Worm (Caenorhabditis elegans): ENCODE measurements around the gene Y57A10A.13.

The Y57A10A.13 gene

DNA sequence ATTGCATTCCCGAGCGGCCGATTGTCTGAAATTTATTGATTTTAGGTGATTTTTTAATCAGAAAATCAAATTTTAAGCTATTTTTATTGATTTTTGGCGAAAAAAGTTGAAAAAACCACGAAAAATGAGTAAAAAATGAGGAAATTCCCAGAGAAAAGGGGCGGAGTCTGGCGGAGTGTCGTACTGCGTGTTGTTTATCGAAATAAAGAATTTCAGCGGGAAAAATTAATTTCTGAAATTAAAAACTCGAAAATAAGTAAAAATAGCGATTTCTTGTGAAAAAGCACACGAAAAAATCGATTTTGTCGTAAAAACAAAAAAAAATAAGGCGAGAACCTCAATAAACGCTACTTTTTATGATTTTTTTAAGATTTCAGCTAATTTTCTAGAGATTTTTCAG is at the start of gene Y57A10A.13:
Gene Y57A10A.13, minus strand, starts transcription at position 46 of the 400 bp plus-strand sequence.
- no peak for TF ChIP-seq unc-62 (GFP tag; optimal IDR thresholded peaks at IDR 0.05)

DNA sequence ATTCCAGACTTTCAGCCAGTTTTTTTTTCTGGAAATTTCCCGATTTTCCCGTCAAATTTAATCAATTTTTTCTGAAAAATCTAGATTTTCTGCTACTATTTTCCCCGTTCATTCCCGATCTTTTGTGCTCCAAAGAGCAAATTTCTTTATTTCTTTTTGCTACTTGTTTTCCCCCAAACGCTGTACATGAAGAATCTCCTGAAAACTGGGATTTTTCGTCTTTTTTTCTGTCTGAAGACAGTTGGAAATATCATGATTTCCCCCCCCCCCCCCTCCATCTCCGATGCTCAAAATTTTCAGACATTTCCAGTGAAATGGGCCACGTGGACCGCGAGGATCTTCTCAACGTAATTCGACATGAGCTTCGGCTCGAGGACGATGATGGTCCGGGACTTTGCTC is 43.3 kb upstream of the Y57A10A.13 start, which contains the start of gene sinh-1:
Gene sinh-1, plus strand, starts transcription at position 301 of the 400 bp plus-strand sequence.
- no peak for TF ChIP-seq unc-62 (GFP tag; optimal IDR thresholded peaks at IDR 0.05)

DNA sequence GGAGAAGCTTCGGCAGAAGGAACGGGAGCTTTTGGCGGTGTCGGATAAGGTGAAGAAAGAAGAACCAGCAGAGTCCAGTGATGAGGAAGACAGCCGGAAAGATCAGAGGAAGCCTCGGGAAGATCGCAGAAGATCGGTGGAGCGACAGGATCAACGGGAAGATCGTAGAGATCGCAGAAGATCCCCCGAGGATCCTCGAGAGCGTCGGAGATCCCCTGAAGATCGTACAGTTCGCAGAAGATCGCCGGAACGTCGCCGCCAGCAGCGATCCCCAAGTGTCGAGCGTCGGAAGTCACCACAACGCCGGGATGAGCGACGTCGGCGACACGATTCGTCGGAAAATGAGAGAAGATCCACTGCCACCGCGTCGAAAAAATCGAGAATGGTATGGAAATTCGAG is 41.5 kb upstream of the Y57A10A.13 start:
- TF ChIP-seq unc-62 (GFP tag; optimal IDR thresholded peaks at IDR 0.05), result no peak

DNA sequence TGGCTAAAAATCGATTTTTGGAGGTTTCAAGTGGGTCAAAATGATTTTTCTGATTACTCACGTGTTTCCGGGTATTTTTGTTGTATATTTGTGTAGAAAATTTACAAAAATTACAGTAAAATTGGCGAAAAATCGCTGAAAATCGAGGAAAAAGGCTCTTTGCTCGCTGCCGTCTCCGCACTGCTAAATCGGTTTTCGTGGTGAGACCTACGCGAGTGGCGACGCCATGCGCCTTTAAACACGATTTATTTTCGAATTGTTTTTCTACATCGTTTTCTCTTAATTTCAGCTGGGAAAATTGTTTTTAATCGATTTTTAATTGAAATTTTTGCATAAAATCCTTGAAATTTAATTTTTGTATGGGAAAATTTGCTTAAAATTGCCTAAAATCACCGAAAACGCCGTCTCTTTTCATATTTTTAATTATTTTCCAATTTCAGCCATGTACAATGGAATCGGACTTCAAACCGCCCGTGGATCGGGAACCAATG is 40.3 kb upstream of the Y57A10A.13 start, which contains the start of the genes pqn-87 and rsr-2:
Gene pqn-87, minus strand, starts transcription at position 171 of the 491 bp plus-strand sequence.
Gene rsr-2, plus strand, starts transcription at position 441 of the 491 bp plus-strand sequence.
- TF ChIP-seq unc-62 (GFP tag; optimal IDR thresholded peaks at IDR 0.05), result no peak

DNA sequence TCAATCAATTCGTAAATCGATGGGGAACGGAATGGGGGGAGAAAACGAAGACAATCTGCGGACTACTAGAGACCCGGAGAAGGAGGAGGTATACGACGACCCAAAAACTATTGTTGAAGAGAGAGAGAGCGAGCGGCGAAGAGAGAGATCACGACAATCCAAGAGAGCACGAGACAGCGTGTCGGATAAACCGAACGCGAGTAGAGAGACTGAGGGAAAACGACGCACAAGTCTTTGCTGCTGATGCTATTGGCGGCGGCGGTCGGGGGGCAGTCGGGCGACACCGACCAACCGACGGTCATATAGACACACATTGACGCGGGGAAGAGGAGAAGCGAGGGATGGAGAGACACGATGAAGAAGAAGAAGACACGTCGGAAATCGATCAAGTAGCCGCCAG is 37.8 kb upstream of the Y57A10A.13 start:
- TF ChIP-seq unc-62 (GFP tag; optimal IDR thresholded peaks at IDR 0.05), result no peak

DNA sequence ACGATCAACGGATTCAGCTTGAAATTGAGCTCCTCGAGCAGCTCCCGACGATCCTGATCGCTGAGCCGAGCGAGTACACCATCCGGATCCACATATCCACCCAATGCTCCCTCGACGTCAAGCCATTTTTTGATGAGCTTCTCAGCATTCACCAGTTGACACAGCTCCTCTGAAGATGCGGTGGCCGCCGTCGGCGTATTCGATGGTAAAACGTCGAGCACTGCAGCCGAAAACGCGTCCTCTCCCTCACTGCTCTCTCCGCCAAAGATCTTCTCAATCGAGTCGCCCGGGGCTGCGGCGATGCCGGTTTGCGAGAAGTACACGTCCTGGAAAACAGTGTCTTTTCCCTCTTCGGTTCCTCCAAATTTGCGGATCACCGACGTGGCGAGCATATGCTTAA is 29.9 kb upstream of the Y57A10A.13 start:
- no peak for TF ChIP-seq unc-62 (GFP tag; optimal IDR thresholded peaks at IDR 0.05)

DNA sequence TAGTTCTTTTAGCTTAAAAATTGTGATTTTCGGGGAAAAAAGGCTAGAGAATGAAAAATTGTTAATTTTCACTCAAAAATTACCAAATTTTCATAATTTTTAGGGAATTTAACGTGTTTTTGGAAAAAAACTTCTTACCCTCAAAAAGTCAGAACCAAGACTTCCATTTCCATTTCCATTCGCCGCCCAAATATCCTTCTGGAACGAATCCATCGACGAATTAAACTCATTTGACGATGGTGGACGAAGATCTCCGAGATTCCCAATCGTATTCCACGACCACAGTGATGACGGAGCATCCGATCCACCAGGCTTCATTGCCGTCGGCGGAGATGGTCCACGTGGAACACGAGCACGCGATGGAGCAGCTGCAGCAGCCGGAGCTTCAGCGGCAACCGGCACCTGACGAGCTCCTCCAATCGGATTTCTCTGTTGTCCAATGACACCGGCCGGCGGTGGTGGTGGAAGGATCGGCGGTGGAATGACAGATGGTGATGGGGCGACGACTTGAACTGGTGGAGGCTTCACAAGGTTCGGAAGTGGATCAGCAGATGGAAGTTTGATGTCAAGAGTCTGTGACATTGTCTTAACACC is 27.0 kb upstream of the Y57A10A.13 start:
- TF ChIP-seq unc-62 (GFP tag; optimal IDR thresholded peaks at IDR 0.05), result no peak

DNA sequence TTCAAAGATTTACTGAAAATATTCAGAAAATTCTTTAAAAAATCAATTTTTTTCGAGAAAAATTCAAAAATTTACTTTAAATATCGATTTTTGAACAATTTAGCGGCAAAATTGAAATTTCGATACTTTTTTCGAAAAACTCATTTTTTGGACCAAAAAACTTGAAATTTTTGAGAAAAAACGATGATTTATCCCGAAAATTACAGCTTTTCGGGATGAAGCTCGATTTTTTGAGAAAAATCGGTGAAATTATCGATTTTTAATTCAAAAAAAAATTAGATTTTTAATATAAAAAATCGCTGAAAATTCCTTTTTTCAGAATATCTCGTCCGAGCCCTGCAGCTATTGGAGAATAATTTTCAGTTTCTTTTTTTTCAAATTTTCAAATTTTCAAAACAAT is 24.0 kb upstream of the Y57A10A.13 start:
- TF ChIP-seq unc-62 (GFP tag; optimal IDR thresholded peaks at IDR 0.05), result no peak

DNA sequence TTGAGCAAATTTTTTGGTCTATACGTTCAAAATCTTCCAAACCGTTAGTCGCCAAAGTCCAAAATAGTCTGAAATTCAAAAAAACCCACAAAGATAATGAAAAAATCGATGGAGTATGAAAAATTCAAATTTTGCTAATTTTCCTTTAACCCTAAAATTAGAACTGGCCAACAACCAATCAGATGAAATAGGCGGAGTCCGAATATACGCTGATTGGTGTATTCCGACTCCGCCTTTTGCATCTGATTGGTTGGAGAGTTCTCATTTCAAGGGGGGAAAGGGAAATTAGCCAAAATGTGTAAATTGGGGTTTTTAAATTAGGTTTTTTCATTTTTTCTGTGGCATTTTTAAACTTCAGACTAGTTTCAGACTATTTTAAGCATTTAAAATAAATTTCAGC is 19.9 kb upstream of the Y57A10A.13 start:
- no peak for TF ChIP-seq unc-62 (GFP tag; optimal IDR thresholded peaks at IDR 0.05)

DNA sequence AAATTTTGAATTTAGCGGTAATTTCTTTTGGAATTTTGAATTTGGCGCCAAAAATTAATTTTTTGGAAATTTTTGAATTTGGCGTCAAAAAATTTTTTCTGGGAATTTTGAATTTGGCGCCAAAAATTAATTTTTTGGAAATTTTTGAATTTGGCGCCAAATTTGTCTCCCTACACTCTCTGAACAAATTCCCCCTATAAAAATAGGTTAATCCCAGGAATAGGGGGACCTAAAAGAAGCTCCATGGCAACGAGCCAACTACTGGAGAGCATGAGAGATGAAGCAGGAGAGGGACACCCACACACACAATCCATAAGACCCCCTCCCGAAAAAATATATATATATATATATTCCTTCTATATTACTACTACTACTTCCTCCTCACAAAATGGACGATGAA is 18.2 kb upstream of the Y57A10A.13 start, which contains the start of gene aqp-12:
Gene aqp-12, plus strand, starts transcription at position 301 of the 400 bp plus-strand sequence.
- TF ChIP-seq unc-62 (GFP tag; optimal IDR thresholded peaks at IDR 0.05), result no peak

DNA sequence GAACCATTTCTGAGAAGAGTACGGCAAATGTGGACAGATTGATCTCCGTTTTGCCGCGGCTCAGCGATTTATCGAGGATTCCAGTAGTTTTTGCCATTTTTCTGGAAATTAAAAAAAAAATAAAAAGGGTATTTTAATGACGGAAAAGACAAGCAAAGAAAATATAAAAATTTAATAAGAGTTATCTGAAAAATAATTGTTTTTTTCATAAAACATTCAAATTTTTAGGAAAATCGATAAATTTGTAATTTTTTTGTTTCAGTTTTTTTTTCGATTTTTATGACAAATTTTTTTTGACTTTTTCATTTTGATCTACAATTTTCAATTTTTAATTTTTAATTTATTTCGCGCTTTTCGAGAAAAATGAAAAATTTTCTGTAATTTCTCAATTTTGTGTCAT is 17.6 kb upstream of the Y57A10A.13 start, which contains the start of gene trpp-5:
Gene trpp-5, minus strand, starts transcription at position 101 of the 400 bp plus-strand sequence.
- no peak for TF ChIP-seq unc-62 (GFP tag; optimal IDR thresholded peaks at IDR 0.05)

DNA sequence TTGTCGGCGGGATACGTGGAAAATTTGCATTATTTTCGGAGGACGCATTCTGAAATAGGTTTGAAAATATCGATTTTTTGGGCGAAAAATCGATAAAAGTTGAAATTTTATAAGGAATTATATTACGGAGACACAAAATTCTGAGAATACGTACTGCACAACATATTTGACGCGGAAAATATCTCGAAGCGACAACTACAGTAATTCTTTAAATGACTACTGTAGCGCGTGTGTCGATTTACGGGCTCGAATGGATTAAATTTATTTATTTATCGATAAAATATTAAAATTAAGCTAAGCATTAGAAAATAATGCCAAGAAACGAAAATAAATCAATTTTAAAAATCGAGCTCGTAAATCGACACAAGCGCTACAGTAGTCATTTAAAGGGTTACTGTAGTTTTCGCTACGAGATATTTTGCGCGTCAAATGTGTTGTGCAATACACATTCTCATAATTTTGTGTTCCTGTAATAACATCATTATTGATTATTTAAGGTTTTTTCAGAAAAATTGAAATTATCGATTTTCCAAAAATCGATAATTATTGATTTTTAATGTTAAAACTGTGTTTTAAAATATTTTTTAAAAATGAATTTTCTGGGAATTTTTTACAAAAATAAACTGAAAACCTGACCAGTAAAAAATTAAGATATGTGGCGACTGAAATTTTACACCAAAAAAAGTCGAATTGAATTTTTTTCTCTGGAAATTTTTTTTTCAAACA is 15.4 kb upstream of the Y57A10A.13 start, which contains the start of gene polg-1:
Gene polg-1, minus strand, starts transcription at position 51 of the 726 bp plus-strand sequence.
- TF ChIP-seq unc-62 (GFP tag; optimal IDR thresholded peaks at IDR 0.05), result no peak

DNA sequence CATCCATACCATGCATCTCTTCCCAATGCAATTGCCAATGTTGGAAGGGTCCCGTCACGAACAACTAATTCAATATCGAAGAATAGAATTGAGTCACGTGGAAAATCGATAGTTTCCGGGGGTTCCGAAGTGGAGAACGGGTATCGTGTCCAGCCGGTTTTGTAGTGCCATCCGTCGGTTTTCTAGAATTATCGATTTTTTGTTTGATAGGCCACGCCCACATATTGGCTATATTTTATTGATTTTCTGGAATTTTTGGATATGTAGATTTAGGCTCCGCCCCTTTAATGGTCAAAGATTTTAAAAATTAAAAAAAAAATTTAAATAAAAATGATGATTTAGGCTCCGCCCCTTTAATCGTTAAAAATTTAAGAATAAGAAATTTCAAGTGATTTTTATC is 14.5 kb upstream of the Y57A10A.13 start:
- no peak for TF ChIP-seq unc-62 (GFP tag; optimal IDR thresholded peaks at IDR 0.05)

DNA sequence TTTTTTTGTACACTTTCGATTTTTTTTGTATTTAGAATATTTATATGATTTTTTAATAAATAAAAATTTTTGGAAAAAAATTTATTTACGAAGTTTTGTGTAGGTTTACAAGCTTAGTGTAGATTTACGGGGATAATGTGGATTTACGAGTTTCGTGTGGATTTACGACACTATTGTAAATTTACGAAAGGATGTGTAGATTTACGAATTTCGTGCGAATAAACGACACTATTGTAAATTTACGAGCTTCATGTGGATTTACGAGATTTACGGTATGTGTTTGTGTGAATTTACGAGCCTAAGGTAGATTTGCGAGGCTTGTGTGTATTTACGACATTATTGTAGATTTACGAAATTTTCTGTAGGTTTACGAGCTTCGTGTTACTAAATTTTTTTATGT is 4.5 kb upstream of the Y57A10A.13 start:
- TF ChIP-seq unc-62 (GFP tag; optimal IDR thresholded peaks at IDR 0.05), result no peak

DNA sequence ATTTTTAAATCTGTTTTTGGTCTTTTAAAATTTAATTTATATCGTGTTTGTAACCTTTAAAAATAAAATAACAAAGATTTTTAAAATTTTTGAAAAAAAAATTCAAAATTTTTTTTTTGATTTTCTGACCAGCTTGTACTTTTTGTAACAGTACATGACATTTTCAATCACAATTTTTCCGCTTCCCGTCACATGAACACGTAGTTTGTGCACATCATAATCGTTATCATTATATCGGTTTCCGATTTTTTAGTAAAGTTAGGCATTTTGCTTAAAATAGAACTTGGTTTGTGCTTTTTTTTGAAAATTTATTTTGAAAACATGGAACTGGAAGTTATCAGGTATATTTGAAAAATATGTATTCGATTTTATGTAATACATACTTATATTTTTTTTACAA is 2.0 kb upstream of the Y57A10A.13 start:
- TF ChIP-seq unc-62 (GFP tag; optimal IDR thresholded peaks at IDR 0.05), result no peak

DNA sequence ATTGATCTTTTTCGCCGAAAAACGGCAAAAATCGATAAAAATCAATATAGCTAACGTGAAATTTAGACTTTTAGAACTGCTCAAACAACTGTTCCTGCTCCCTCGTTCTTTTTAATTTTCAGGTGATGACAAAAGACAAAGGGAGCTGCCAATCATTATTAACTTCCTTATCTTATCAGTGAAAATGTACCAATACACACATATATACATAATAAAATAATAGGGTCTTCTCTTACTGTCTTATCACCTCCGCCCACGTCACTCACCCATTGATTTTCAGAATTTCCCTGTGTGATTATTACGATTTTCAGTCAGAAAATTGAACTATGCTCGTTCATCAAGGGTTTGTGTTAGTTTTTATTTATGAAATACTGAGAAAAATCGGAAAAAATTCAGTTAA is 1.0 kb upstream of the Y57A10A.13 start, which contains the start of gene Y57A10A.14:
Gene Y57A10A.14, plus strand, starts transcription at position 228 of the 400 bp plus-strand sequence.
- TF ChIP-seq unc-62 (GFP tag; optimal IDR thresholded peaks at IDR 0.05), result no peak

DNA sequence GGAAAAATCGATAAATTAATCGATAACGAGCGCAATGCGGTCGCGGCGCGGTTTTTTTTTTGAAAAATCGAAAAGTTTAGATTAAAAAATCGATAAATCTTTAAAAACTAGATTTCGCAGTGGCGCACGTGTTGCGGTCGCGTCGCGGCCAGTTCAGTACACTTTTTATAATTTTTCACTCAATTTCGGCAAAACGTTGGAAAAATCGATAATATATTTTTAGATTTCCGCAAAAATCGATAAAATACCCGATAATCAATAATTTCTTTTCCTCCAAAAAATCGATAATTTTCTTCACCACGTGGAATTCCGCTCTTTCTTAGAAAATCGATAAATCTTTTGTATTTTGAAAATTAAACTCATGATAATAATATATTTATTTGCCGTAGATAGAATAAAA is 8.2 kb downstream of the Y57A10A.13 start:
- TF ChIP-seq unc-62 (GFP tag; optimal IDR thresholded peaks at IDR 0.05), result no peak
